Worm (Caenorhabditis elegans) whole organism, L1 larva: ENCODE results near the gene F35G2.3.

Experiments used
- C04F5.9 ChIP-seq: sonication (generic microtip); optimal IDR thresholded peaks from 2 replicates; lab custom pipeline; 2016; ENCODE audit warnings: missing genetic modification characterization, missing compliant biosample characterization
- C16A3.4 ChIP-seq: fragments of 150-350 bp; optimal IDR thresholded peaks from 2 replicates; lab custom pipeline; 2014; ENCODE audit warnings: missing biosample characterization, missing genetic modification characterization
- alr-1 ChIP-seq: fragments of 200-800 bp; sonication (Bioruptor generic); optimal IDR thresholded peaks from 2 replicates; lab custom pipeline; 2018; ENCODE audit warnings: borderline replicate concordance, mild to moderate bottlenecking, missing genetic modification characterization, missing compliant biosample characterization
- ama-1 ChIP-seq: fragments of 150-350 bp; optimal IDR thresholded peaks from 2 replicates; lab custom pipeline; 2014
- ceh-8 ChIP-seq: fragments of 200-800 bp; sonication (Bioruptor generic); optimal IDR thresholded peaks from 2 replicates; lab custom pipeline; 2018; ENCODE audit warnings: mild to moderate bottlenecking, missing genetic modification characterization, moderate library complexity, missing compliant biosample characterization
- ceh-88 ChIP-seq: fragments of 200-800 bp; sonication (Bioruptor generic); IDR thresholded peaks from 2 replicates; pipeline ENCODE4 v1.3.6; 2022; ENCODE audit warnings: missing genetic modification characterization, missing compliant biosample characterization
- dpl-1 ChIP-seq, 3 experiments: fragments of 150-350 bp in 2 of 3; sonication (generic microtip) in 1 of 3; optimal IDR thresholded peaks; 2 replicates each; lab custom pipeline; 2014 to 2017; ENCODE audit warnings: missing biosample characterization in 3 of 3, missing genetic modification characterization in 3 of 3, missing genetic modification reagents in 3 of 3
- efl-1 ChIP-seq, 4 experiments: fragments of 150-350 bp; optimal IDR thresholded peaks in 3 of 4; peaks in 1 of 4; 1 replicate in 1 of 4; 2 replicates in 3 of 4; lab custom pipeline; 2014; ENCODE audit warnings: missing biosample characterization in 2 of 4, missing genetic modification characterization in 2 of 4, missing genetic modification reagents in 2 of 4
- egl-13 ChIP-seq: sonication (generic microtip); optimal IDR thresholded peaks from 2 replicates; lab custom pipeline; 2016; ENCODE audit warnings: missing genotype, missing genetic modification reagents, missing genetic modification characterization, missing compliant biosample characterization
- egl-27 ChIP-seq, 2 experiments: fragments of 150-350 bp in 1 of 2; sonication (generic microtip); optimal IDR thresholded peaks; 3 replicates each; lab custom pipeline; 2017 to 2018; ENCODE audit warnings: missing biosample characterization in 2 of 2, missing genetic modification characterization in 2 of 2, missing genetic modification reagents in 2 of 2
- elt-2 ChIP-seq: sonication (generic microtip); optimal IDR thresholded peaks from 2 replicates; lab custom pipeline; 2016; ENCODE audit warnings: missing genetic modification characterization, mild to moderate bottlenecking, inconsistent platforms, missing compliant biosample characterization, missing genetic modification reagents
- ets-5 ChIP-seq: fragments of 200-800 bp; sonication (Bioruptor generic); IDR thresholded peaks from 2 replicates; pipeline ENCODE4 v1.3.6; 2022; ENCODE audit warnings: missing genetic modification characterization, missing compliant biosample characterization
- fkh-4 ChIP-seq: sonication (generic microtip); optimal IDR thresholded peaks from 2 replicates; lab custom pipeline; 2016; ENCODE audit warnings: missing compliant biosample characterization, missing genetic modification characterization, borderline replicate concordance
- fkh-8 ChIP-seq: sonication (generic microtip); optimal IDR thresholded peaks from 2 replicates; lab custom pipeline; 2016; ENCODE audit warnings: mild to moderate bottlenecking, missing genetic modification characterization, missing compliant biosample characterization
- fos-1 ChIP-seq: fragments of 150-350 bp; optimal IDR thresholded peaks from 2 replicates; lab custom pipeline; 2014; ENCODE audit warnings: missing biosample characterization, missing genetic modification characterization
- grh-1 ChIP-seq: fragments of 200-800 bp; sonication (Bioruptor generic); IDR thresholded peaks from 2 replicates; pipeline ENCODE4 v1.3.6; 2022; ENCODE audit warnings: missing genetic modification reagents, missing genetic modification characterization, missing compliant biosample characterization
- hlh-4 ChIP-seq: sonication (generic microtip); optimal IDR thresholded peaks from 2 replicates; lab custom pipeline; 2016; ENCODE audit warnings: mild to moderate bottlenecking, missing genetic modification characterization, missing compliant biosample characterization
- irx-1 ChIP-seq: sonication (generic microtip); optimal IDR thresholded peaks from 2 replicates; lab custom pipeline; 2016; ENCODE audit warnings: missing genetic modification characterization, missing compliant biosample characterization
- lin-15B ChIP-seq: fragments of 150-350 bp; sonication (generic microtip); optimal IDR thresholded peaks from 3 replicates; lab custom pipeline; 2014; ENCODE audit warnings: missing biosample characterization, missing genetic modification characterization
- mab-9 ChIP-seq: fragments of 200-800 bp; sonication (Bioruptor generic); IDR thresholded peaks from 2 replicates; pipeline ENCODE4 v1.3.6; 2022; ENCODE audit warnings: missing genetic modification reagents, missing genetic modification characterization, missing compliant biosample characterization
- mep-1 ChIP-seq: fragments of 150-350 bp; optimal IDR thresholded peaks from 2 replicates; lab custom pipeline; 2014; ENCODE audit warnings: missing biosample characterization, missing genetic modification characterization
- nhr-11 ChIP-seq: fragments of 150-350 bp; optimal IDR thresholded peaks from 2 replicates; lab custom pipeline; 2014; ENCODE audit warnings: missing biosample characterization, missing genetic modification characterization
- nhr-19 ChIP-seq: fragments of 200-800 bp; sonication (Bioruptor generic); conservative IDR thresholded peaks from 2 replicates; pipeline ENCODE4 v1.3.6; 2022; ENCODE audit warnings: missing genetic modification characterization, missing compliant biosample characterization
- nhr-28 ChIP-seq: fragments of 150-350 bp; optimal IDR thresholded peaks from 2 replicates; lab custom pipeline; 2014; ENCODE audit warnings: missing biosample characterization, missing genetic modification characterization
- nhr-76 ChIP-seq: sonication (generic microtip); optimal IDR thresholded peaks from 2 replicates; lab custom pipeline; 2017; ENCODE audit warnings: missing biosample characterization, missing genetic modification characterization
- nhr-77 ChIP-seq: fragments of 150-350 bp; optimal IDR thresholded peaks from 2 replicates; lab custom pipeline; 2014; ENCODE audit warnings: missing biosample characterization, missing genetic modification characterization
- nhr-85 ChIP-seq: sonication (generic microtip); peaks from one replicate; lab custom pipeline; 2016; ENCODE audit warnings: missing genetic modification characterization, inconsistent platforms, missing compliant biosample characterization
- rnt-1 ChIP-seq: sonication (generic microtip); optimal IDR thresholded peaks from 2 replicates; lab custom pipeline; 2016; ENCODE audit warnings: mild to moderate bottlenecking, missing genetic modification characterization, moderate library complexity, missing compliant biosample characterization
- skn-1 ChIP-seq: fragments of 150-350 bp; optimal IDR thresholded peaks from 2 replicates; lab custom pipeline; 2014; ENCODE audit warnings: missing biosample characterization, missing genetic modification characterization
- snpc-4 ChIP-seq: fragments of 150-350 bp; optimal IDR thresholded peaks from 2 replicates; lab custom pipeline; 2014; ENCODE audit warnings: missing biosample characterization, missing genetic modification characterization
- sup-37 ChIP-seq: fragments of 200-800 bp; sonication (Bioruptor generic); optimal IDR thresholded peaks from 2 replicates; lab custom pipeline; 2018; ENCODE audit warnings: mild to moderate bottlenecking, missing genetic modification characterization, missing compliant biosample characterization
- swsn-7 ChIP-seq: sonication (generic microtip); optimal IDR thresholded peaks from 2 replicates; lab custom pipeline; 2016; ENCODE audit warnings: missing genetic modification characterization, missing compliant biosample characterization
- unc-30 ChIP-seq: sonication (generic microtip); optimal IDR thresholded peaks from 2 replicates; lab custom pipeline; 2017; ENCODE audit warnings: missing biosample characterization, missing genetic modification characterization
- unc-86 ChIP-seq: sonication (generic microtip); optimal IDR thresholded peaks from 2 replicates; lab custom pipeline; 2016; ENCODE audit warnings: missing genetic modification characterization, missing compliant biosample characterization
- vab-15 ChIP-seq: sonication (generic microtip); optimal IDR thresholded peaks from 2 replicates; lab custom pipeline; 2017; ENCODE audit warnings: missing genotype, mild to moderate bottlenecking, missing genetic modification characterization, missing compliant biosample characterization
- xbp-1 ChIP-seq: sonication (generic microtip); optimal IDR thresholded peaks from 2 replicates; lab custom pipeline; 2016; ENCODE audit warnings: missing genetic modification characterization, missing compliant biosample characterization
- zag-1 ChIP-seq: fragments of 150-350 bp; optimal IDR thresholded peaks from 2 replicates; lab custom pipeline; 2014; ENCODE audit warnings: missing biosample characterization, missing genetic modification characterization
- zip-4 ChIP-seq: fragments of 200-800 bp; sonication (Bioruptor generic); optimal IDR thresholded peaks from 2 replicates; lab custom pipeline; 2018; ENCODE audit warnings: mild to moderate bottlenecking, missing genetic modification characterization, moderate library complexity, missing compliant biosample characterization

F35G2.3 gene

ce11 chrIV:12208984-12209676 lies at the start of gene F35G2.3, which contains the start of gene marb-1 (continued):
- TF ChIP-seq unc-86 (tag; lab: Kevin White, UChicago) (peak; percentile 5), fkh-4 (tag; lab: Kevin White, UChicago) (no peak), nhr-85 (peak; percentile 81), nhr-19 (GFP tag; lab: Robert Waterston, UW) (peak; percentile 61), egl-13 (peak; percentile 35), C16A3.4 (tag; lab: Kevin White, UChicago) (peak; percentile 53)

- TF ChIP-seq ama-1 (lab: Kevin White, UChicago) (no peak), vab-15 (tag; lab: Kevin White, UChicago) (no peak), rnt-1 (tag; lab: Kevin White, UChicago) (no peak), elt-2 (tag; lab: Kevin White, UChicago) (no peak), grh-1 (GFP tag; lab: Robert Waterston, UW) (no peak), fkh-8 (tag; lab: Kevin White, UChicago) (no peak), egl-27 (tag; optimal IDR thresholded peaks at IDR 0.05; lab: Kevin White, UChicago) (no peak), egl-13 (no peak), nhr-11 (tag; lab: Kevin White, UChicago) (no peak), zag-1 (no peak), ceh-8 (no peak), unc-86 (tag; lab: Kevin White, UChicago) (no peak), dpl-1 (GFP tag; optimal IDR thresholded peaks at IDR 0.05; lab: Kevin White, UChicago) (no peak), hlh-4 (no peak), irx-1 (tag; lab: Kevin White, UChicago) (no peak), fkh-4 (tag; lab: Kevin White, UChicago) (no peak), ceh-88 (GFP tag; lab: Robert Waterston, UW) (no peak), skn-1 (tag; lab: Kevin White, UChicago) (no peak)
Measured at ce11 chrIV:12160421-12160820, 49.0 kb upstream of the F35G2.3 start.

ce11 chrIV:12162732-12163131 lies 46.7 kb upstream of the F35G2.3 start:
- TF ChIP-seq nhr-77 (tag; lab: Kevin White, UChicago) (no peak), sup-37 (GFP tag; lab: Kevin White, UChicago) (no peak), zip-4 (no peak), swsn-7 (no peak), mep-1 (no peak), xbp-1 (tag; lab: Kevin White, UChicago) (no peak), egl-27 (tag; optimal IDR thresholded peaks at IDR 0.05; lab: Kevin White, UChicago) (no peak), mab-9 (GFP tag; lab: Robert Waterston, UW) (no peak), nhr-28 (tag; lab: Kevin White, UChicago) (no peak), snpc-4 (no peak), fos-1 (no peak), alr-1 (tag; lab: Kevin White, UChicago) (no peak), C04F5.9 (no peak), ets-5 (no peak), ceh-88 (GFP tag; lab: Robert Waterston, UW) (no peak), nhr-76 (tag; lab: Kevin White, UChicago) (no peak)

ce11 chrIV:12165432-12166078 lies 43.9 kb upstream of the F35G2.3 start:
- TF ChIP-seq efl-1 (optimal IDR thresholded peaks at IDR 0.05; lab: Kevin White, UChicago) (no peak), efl-1 (GFP tag; optimal IDR thresholded peaks at IDR 0.05 in 1 of 2; lab: Kevin White, UChicago) (peak in 1 of 2 experiments; percentile 70), lin-15B (tag; lab: Kevin White, UChicago) (no peak), unc-30 (tag; lab: Kevin White, UChicago) (no peak), elt-2 (tag; lab: Kevin White, UChicago) (peak; percentile 47), zag-1 (no peak)
